Fruit fly (Drosophila melanogaster) whole organism, embryonic: ENCODE measurements around the gene miple2.

Source experiments
- CG14710 ChIP-seq: fragments of 200-800 bp; sonication (Bioruptor generic); optimal IDR thresholded peaks from 3 replicates; lab custom pipeline; 2019; ENCODE audit warnings: missing biosample characterization, mild to moderate bottlenecking, missing genetic modification characterization, moderate library complexity
- CG30431 ChIP-seq: fragments of 200-800 bp; sonication (Bioruptor generic); optimal IDR thresholded peaks from 2 replicates; lab custom pipeline; 2017; ENCODE audit warnings: missing biosample characterization, missing genetic modification characterization
- CG31388 ChIP-seq: fragments of 200-800 bp; sonication (Bioruptor generic); optimal IDR thresholded peaks from 2 replicates; lab custom pipeline; 2016; ENCODE audit warnings: missing biosample characterization, missing genetic modification characterization
- CG5245 ChIP-seq: fragments of 200-800 bp; sonication (Bioruptor generic); optimal IDR thresholded peaks from 3 replicates; lab custom pipeline; 2016; ENCODE audit warnings: missing biosample characterization, missing genetic modification characterization
- CG8944 ChIP-seq: fragments of 200-800 bp; sonication (Bioruptor generic); optimal IDR thresholded peaks from 3 replicates; lab custom pipeline; 2016; ENCODE audit warnings: missing biosample characterization, missing genetic modification characterization
- CG9932 ChIP-seq: fragments of 200-800 bp; sonication (Bioruptor generic); IDR thresholded peaks from 2 replicates; pipeline ENCODE4 v1.3.6; 2022; ENCODE audit warnings: missing biosample characterization, missing genetic modification characterization
- Ssrp ChIP-seq: fragments of 200-800 bp; sonication (Bioruptor generic); optimal IDR thresholded peaks from 2 replicates; lab custom pipeline; 2018; ENCODE audit warnings: missing biosample characterization, mild to moderate bottlenecking, missing genetic modification characterization, moderate library complexity
- h ChIP-seq: fragments of >200 bp; optimal IDR thresholded peaks from 2 replicates; lab custom pipeline; 2017
- kah ChIP-seq: fragments of 200-800 bp; sonication (Bioruptor generic); optimal IDR thresholded peaks from 2 replicates; lab custom pipeline; 2018; ENCODE audit warnings: missing biosample characterization, mild to moderate bottlenecking, missing genetic modification characterization
- pros ChIP-seq: fragments of 200-800 bp; sonication (Bioruptor generic); optimal IDR thresholded peaks from 3 replicates; lab custom pipeline; 2019; ENCODE audit warnings: missing biosample characterization, mild to moderate bottlenecking, missing genetic modification characterization, moderate library complexity
- zf30C ChIP-seq: fragments of 200-800 bp; sonication (Bioruptor generic); optimal IDR thresholded peaks from 3 replicates; lab custom pipeline; 2018; ENCODE audit warnings: missing biosample characterization, mild to moderate bottlenecking, missing genetic modification characterization

- TF ChIP-seq zf30C (GFP tag; lab: Kevin White, UChicago) (no peak), CG14710 (tag; lab: Kevin White, UChicago) (no peak), h (lab: Kevin White, UChicago) (no peak), kah (GFP tag; lab: Kevin White, UChicago) (no peak), CG9932 (GFP tag; lab: Robert Waterston, UW) (no peak), CG8944 (GFP tag; lab: Kevin White, UChicago) (no peak), CG30431 (GFP tag; lab: Kevin White, UChicago) (no peak), CG5245 (GFP tag; lab: Kevin White, UChicago) (no peak), CG31388 (no peak), pros (no peak), Ssrp (tag; lab: Kevin White, UChicago) (no peak)
Measured at dm6 chr3L:248226-248758, 22.7 kb upstream of the miple2 start.
